Fruit fly (Drosophila melanogaster) whole organism, adult: ENCODE data around the gene CG46515.
"Not testable (repeated sequence)": the region's sequence is repeated elsewhere in the genome, so short reads cannot be mapped to it uniquely, and the experiment has no call there.

Source experiments
- CG11617 ChIP-seq: fragments of 200-800 bp; sonication (Bioruptor generic); optimal IDR thresholded peaks from 2 replicates; lab custom pipeline; 2017; ENCODE audit warnings: mild to moderate bottlenecking, missing biosample characterization, missing genetic modification reagents, missing genetic modification characterization
- CG12768 ChIP-seq: fragments of 200-800 bp; sonication (Bioruptor generic); optimal IDR thresholded peaks from 2 replicates; lab custom pipeline; 2017; ENCODE audit warnings: missing biosample characterization, missing genetic modification characterization, mild to moderate bottlenecking, moderate library complexity, missing genetic modification reagents
- CG14711 ChIP-seq: fragments of 200-800 bp; sonication (Bioruptor generic); optimal IDR thresholded peaks from 2 replicates; lab custom pipeline; 2018; ENCODE audit warnings: missing biosample characterization, mild to moderate bottlenecking, missing genetic modification characterization, moderate library complexity
- CG1620 ChIP-seq: fragments of 200-800 bp; sonication (Bioruptor generic); optimal IDR thresholded peaks from 2 replicates; lab custom pipeline; 2016; ENCODE audit warnings: missing biosample characterization, missing genetic modification characterization
- CG5204 ChIP-seq: fragments of 200-800 bp; sonication (Bioruptor generic); optimal IDR thresholded peaks from 2 replicates; lab custom pipeline; 2016; ENCODE audit warnings: missing biosample characterization, missing genetic modification characterization
- CG7045 ChIP-seq: fragments of 200-800 bp; sonication (Bioruptor generic); optimal IDR thresholded peaks from 2 replicates; lab custom pipeline; 2017; ENCODE audit warnings: missing biosample characterization, mild to moderate bottlenecking, missing genetic modification characterization
- CG7101 ChIP-seq: fragments of 200-800 bp; sonication (Bioruptor generic); optimal IDR thresholded peaks from 2 replicates; lab custom pipeline; 2018; ENCODE audit warnings: missing biosample characterization, mild to moderate bottlenecking, missing genetic modification characterization, moderate library complexity
- Clk ChIP-seq: fragments of 200-800 bp; sonication (Bioruptor generic); optimal IDR thresholded peaks from 2 replicates; lab custom pipeline; 2017; ENCODE audit warnings: missing biosample characterization, missing genetic modification characterization
- Crg-1 ChIP-seq: fragments of 200-800 bp; sonication (Bioruptor generic); optimal IDR thresholded peaks from 2 replicates; lab custom pipeline; 2016; ENCODE audit warnings: missing biosample characterization, missing genetic modification characterization
- Hr96 ChIP-seq: fragments of 200-800 bp; sonication (Bioruptor generic); optimal IDR thresholded peaks from 2 replicates; lab custom pipeline; 2016; ENCODE audit warnings: missing biosample characterization, missing genetic modification characterization
- Mnt ChIP-seq: fragments of 200-800 bp; sonication (Bioruptor generic); optimal IDR thresholded peaks from 2 replicates; lab custom pipeline; 2016; ENCODE audit warnings: missing biosample characterization, mild to moderate bottlenecking, missing genetic modification characterization
- bab1 ChIP-seq: fragments of 200-800 bp; sonication (Bioruptor generic); optimal IDR thresholded peaks from 3 replicates; lab custom pipeline; 2019; ENCODE audit warnings: missing biosample characterization, mild to moderate bottlenecking, missing genetic modification characterization, moderate library complexity
- cic ChIP-seq: fragments of 200-800 bp; sonication (Bioruptor generic); optimal IDR thresholded peaks from 2 replicates; lab custom pipeline; 2017; ENCODE audit warnings: missing biosample characterization, mild to moderate bottlenecking, missing genetic modification characterization, moderate library complexity
- ovo ChIP-seq: fragments of 200-800 bp; sonication (Bioruptor generic); optimal IDR thresholded peaks from 2 replicates; lab custom pipeline; 2016; ENCODE audit warnings: missing biosample characterization, missing genetic modification characterization
- pad ChIP-seq: fragments of 200-800 bp; sonication (Bioruptor generic); optimal IDR thresholded peaks from 3 replicates; lab custom pipeline; 2017; ENCODE audit warnings: missing biosample characterization, missing genetic modification characterization, mild to moderate bottlenecking, moderate library complexity, missing genetic modification reagents
- tj ChIP-seq: fragments of 200-800 bp; sonication (Bioruptor generic); optimal IDR thresholded peaks from 3 replicates; lab custom pipeline; 2017; ENCODE audit warnings: missing biosample characterization, mild to moderate bottlenecking, missing genetic modification characterization, moderate library complexity
- toe ChIP-seq: fragments of 200-800 bp; sonication (Bioruptor generic); optimal IDR thresholded peaks from 2 replicates; lab custom pipeline; 2016; ENCODE audit warnings: missing biosample characterization, missing genetic modification characterization

The CG46515 gene

DNA sequence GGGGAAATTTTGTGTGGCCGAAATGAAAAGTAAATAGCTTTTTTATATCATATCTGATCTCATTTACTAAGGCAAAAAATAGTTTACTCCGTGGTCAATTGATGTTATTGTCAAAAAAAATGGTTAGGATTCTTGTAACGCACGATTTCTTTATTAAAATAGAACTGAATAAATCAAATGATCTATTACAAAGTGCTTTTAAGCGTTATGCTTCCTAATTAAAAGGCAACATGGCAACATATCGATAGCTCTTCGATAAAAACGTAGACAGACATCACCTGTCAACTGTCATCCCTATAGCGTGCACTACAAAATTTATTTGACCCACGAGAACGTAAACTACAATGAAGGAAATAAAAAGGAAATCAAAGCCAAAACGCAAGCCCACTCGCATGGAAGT is at the start of gene CG46515:
Gene CG46515 (plus strand): TSS at position 301 of the 400 bp plus-strand sequence.
- TF ChIP-seq CG14711 (tag; lab: Kevin White, UChicago); CG5204 (GFP tag; lab: Kevin White, UChicago); Mnt: not testable (repeated sequence)

- TF ChIP-seq CG5204 (GFP tag; lab: Kevin White, UChicago); CG11617 (GFP tag; lab: Kevin White, UChicago); CG7101: not testable (repeated sequence)
Measured at dm6 chrX:22152542-22152941, 49.4 kb upstream of the CG46515 start, which contains the start of gene CG46505. CG46505 (plus strand) TSS chrX:22152842.

DNA sequence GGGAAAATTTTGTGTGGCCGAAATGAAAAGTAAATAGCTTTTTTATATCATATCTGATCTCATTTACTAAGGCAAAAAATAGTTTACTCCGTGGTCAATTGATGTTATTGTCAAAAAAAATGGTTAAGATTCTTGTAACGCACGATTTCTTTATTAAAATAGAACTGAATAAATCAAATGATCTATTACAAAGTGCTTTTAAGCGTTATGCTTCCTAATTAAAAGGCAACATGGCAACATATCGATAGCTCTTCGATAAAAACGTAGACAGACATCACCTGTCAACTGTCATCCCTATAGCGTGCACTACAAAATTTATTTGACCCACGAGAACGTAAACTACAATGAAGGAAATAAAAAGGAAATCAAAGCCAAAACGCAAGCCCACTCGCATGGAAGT is 44.4 kb upstream of the CG46515 start, which contains the start of gene CG46506:
Gene CG46506 (plus strand): TSS at position 301 of the 400 bp plus-strand sequence.
- TF ChIP-seq CG7045 (GFP tag; lab: Kevin White, UChicago); Mnt; CG5204 (GFP tag; lab: Kevin White, UChicago): not testable (repeated sequence)

DNA sequence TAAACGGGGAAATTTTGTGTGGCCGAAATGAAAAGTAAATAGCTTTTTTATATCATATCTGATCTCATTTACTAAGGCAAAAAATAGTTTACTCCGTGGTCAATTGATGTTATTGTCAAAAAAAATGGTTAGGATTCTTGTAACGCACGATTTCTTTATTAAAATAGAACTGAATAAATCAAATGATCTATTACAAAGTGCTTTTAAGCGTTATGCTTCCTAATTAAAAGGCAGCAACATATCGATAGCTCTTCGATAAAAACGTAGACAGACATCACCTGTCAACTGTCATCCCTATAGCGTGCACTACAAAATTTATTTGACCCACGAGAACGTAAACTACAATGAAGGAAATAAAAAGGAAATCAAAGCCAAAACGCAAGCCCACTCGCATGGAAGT is 39.4 kb upstream of the CG46515 start, which contains the start of gene CG46507:
Gene CG46507 (plus strand): TSS at position 301 of the 400 bp plus-strand sequence.
- TF ChIP-seq Mnt; CG12768 (GFP tag; lab: Kevin White, UChicago); Clk: not testable (repeated sequence)

dm6 chrX:22167355-22167754 is 34.6 kb upstream of the CG46515 start, which contains the start of gene CG46508:
CG46508 (plus strand) TSS chrX:22167655.
- TF ChIP-seq Mnt, pad, CG7101: not testable (repeated sequence)

DNA sequence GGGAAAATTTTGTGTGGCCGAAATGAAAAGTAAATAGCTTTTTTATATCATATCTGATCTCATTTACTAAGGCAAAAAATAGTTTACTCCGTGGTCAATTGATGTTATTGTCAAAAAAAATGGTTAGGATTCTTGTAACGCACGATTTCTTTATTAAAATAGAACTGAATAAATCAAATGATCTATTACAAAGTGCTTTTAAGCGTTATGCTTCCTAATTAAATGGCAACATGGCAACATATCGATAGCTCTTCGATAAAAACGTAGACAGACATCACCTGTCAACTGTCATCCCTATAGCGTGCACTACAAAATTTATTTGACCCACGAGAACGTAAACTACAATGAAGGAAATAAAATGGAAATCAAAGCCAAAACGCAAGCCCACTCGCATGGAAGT is 29.6 kb upstream of the CG46515 start, which contains the start of gene CG46509:
Gene CG46509 (plus strand): TSS at position 301 of the 400 bp plus-strand sequence.
- TF ChIP-seq Clk; CG5204 (GFP tag; lab: Kevin White, UChicago); Crg-1: not testable (repeated sequence)

DNA sequence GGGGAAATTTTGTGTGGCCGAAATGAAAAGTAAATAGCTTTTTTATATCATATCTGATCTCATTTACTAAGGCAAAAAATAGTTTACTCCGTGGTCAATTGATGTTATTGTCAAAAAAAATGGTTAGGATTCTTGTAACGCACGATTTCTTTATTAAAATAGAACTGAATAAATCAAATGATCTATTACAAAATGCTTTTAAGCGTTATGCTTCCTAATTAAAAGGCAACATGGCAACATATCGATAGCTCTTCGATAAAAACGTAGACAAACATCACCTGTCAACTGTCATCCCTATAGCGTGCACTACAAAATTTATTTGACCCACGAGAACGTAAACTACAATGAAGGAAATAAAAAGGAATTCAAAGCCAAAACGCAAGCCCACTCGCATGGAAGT is 24.8 kb upstream of the CG46515 start, which contains the start of gene CG46510:
Gene CG46510 (plus strand): TSS at position 301 of the 400 bp plus-strand sequence.
- TF ChIP-seq ovo (GFP tag; lab: Kevin White, UChicago); CG1620 (GFP tag; lab: Kevin White, UChicago); pad: not testable (repeated sequence)

DNA sequence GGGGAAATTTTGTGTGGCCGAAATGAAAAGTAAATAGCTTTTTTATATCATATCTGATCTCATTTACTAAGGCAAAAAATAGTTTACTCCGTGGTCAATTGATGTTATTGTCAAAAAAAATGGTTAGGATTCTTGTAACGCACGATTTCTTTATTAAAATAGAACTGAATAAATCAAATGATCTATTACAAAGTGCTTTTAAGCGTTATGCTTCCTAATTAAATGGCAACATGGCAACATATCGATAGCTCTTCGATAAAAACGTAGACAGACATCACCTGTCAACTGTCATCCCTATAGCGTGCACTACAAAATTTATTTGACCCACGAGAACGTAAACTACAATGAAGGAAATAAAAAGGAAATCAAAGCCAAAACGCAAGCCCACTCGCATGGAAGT is 19.8 kb upstream of the CG46515 start, which contains the start of gene CG46511:
Gene CG46511 (plus strand): TSS at position 301 of the 400 bp plus-strand sequence.
- TF ChIP-seq toe; Hr96 (GFP tag; lab: Kevin White, UChicago); pad: not testable (repeated sequence)

DNA sequence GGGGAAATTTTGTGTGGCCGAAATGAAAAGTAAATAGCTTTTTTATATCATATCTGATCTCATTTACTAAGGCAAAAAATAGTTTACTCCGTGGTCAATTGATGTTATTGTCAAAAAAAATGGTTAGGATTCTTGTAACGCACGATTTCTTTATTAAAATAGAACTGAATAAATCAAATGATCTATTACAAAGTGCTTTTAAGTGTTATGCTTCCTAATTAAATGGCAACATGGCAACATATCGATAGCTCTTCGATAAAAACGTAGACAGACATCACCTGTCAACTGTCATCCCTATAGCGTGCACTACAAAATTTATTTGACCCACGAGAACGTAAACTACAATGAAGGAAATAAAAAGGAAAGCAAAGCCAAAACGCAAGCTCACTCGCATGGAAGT is 14.9 kb upstream of the CG46515 start, which contains the start of gene CG46512:
Gene CG46512 (plus strand): TSS at position 301 of the 400 bp plus-strand sequence.
- TF ChIP-seq Clk; bab1 (GFP tag; lab: Kevin White, UChicago); ovo (GFP tag; lab: Kevin White, UChicago): not testable (repeated sequence)

dm6 chrX:22191973-22192372 is 10.0 kb upstream of the CG46515 start, which contains the start of gene CG46513:
CG46513 (plus strand) TSS chrX:22192273.
- not testable (repeated sequence) for TF ChIP-seq CG5204, tj, cic (GFP tag; lab: Kevin White, UChicago)
